Fruit fly (Drosophila melanogaster) S2 (cell line): ENCODE data around the gene RpS8.

Experiments used
- CG8478 ChIP-seq: fragments of >200 bp; optimal IDR thresholded peaks from 2 replicates; lab custom pipeline; 2018
- CTCF ChIP-seq, 2 experiments: fragments of >200 bp; optimal IDR thresholded peaks; 2 replicates each; lab custom pipeline; 2018

DNA sequence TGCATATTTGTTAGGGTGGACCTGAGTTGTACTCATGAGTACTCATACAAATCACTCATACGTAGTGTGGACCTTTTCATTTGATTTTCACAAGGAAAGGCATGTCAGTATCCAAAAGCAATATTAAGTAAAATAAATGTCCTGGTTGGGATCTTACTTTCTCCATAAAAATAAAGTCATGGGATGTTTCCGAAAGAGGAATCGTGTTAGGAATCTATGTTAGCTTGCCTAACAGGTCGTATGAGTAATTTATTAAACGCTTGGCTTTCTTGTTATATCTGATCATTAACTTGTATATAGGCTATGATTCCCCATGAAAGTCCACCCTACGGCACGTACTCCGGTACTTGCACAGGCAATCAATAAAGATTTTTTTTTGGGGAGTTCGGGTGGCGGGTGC lies 14.4 kb downstream of the RpS8 start:
- no peak for TF ChIP-seq CTCF (optimal IDR thresholded peaks at IDR 0.05; lab: Kevin White, UChicago)
- TF ChIP-seq CG8478 (lab: Kevin White, UChicago): no peak
